Worm (Caenorhabditis elegans): ENCODE results near the gene got-1.2.
"Not testable (repeated sequence)": the region's sequence is repeated elsewhere in the genome, so short reads cannot be mapped to it uniquely, and the experiment has no call there.

ce11 chrX:16834691-16835090 is 41.8 kb upstream of the got-1.2 start, which contains the start of gene F41G4.13:
- TF ChIP-seq elt-2 (tag; optimal IDR thresholded peaks at IDR 0.05); mdl-1 (tag; optimal IDR thresholded peaks at IDR 0.05); lsy-2 (tag; optimal IDR thresholded peaks at IDR 0.05); nhr-77 (tag; optimal IDR thresholded peaks at IDR 0.05); lin-39 (tag; optimal IDR thresholded peaks at IDR 0.05); sox-4 (tag; optimal IDR thresholded peaks at IDR 0.05); snpc-4 (tag; optimal IDR thresholded peaks at IDR 0.05); alr-1 (tag; optimal IDR thresholded peaks at IDR 0.05; ENCODE audit: borderline replicate concordance); egl-27 (tag; optimal IDR thresholded peaks at IDR 0.05); fkh-10 (GFP tag; optimal IDR thresholded peaks at IDR 0.05): not testable (repeated sequence)

Measured in whole organism, L1 larva.